Fruit fly (Drosophila melanogaster): ENCODE measurements around the gene CG43074.

CG43074 gene

dm6 chr3L:3512998-3513397, 28.5 kb upstream of the CG43074 start (continued):
- TF ChIP-seq CG4318 (GFP tag; optimal IDR thresholded peaks at IDR 0.05) (peak; percentile 14), OdsH (GFP tag; optimal IDR thresholded peaks at IDR 0.05) (peak; percentile 55), eg (GFP tag; IDR thresholded peaks at IDR 0.05) (no peak), CG8632 (GFP tag; optimal IDR thresholded peaks at IDR 0.05) (peak; percentile 9), CG11902 (GFP tag; optimal IDR thresholded peaks at IDR 0.05) (no peak), Eip78C (GFP tag) (peak; percentile 88), CG15336 (GFP tag; IDR thresholded peaks at IDR 0.05) (no peak), lz (GFP tag; optimal IDR thresholded peaks at IDR 0.05) (peak; percentile 64), dsx (GFP tag; optimal IDR thresholded peaks at IDR 0.05; ENCODE audit: poor library complexity, severe bottlenecking) (no peak), CG8119 (GFP tag; IDR thresholded peaks at IDR 0.05) (0 out of 3 replicates have a peak, but pooled peaks have one; percentile 27)

- TF ChIP-seq dsx (GFP tag; optimal IDR thresholded peaks at IDR 0.05; ENCODE audit: poor library complexity, severe bottlenecking), result peak; percentile 38
- no peak for TF ChIP-seq CG31627 (GFP tag; optimal IDR thresholded peaks at IDR 0.05)
These were observed 28.1 kb upstream of the CG43074 start, which contains the start of gene ImpE2 for dm6 chr3L:3512567-3512966. TSS of gene ImpE2 (minus strand) at chr3L:3512681.

dm6 chr3L:3503248-3503647, 18.8 kb upstream of the CG43074 start:
- TF ChIP-seq Hr4 (GFP tag; optimal IDR thresholded peaks at IDR 0.05), result peak; percentile 22
- TF ChIP-seq CG15336 (GFP tag; IDR thresholded peaks at IDR 0.05), result peak; percentile 38
- no peak for TF ChIP-seq CG3032 (tag; optimal IDR thresholded peaks at IDR 0.05)
- TF ChIP-seq CG9139 (GFP tag; optimal IDR thresholded peaks at IDR 0.05), result no peak

- no peak for TF ChIP-seq Ets96B (tag; optimal IDR thresholded peaks at IDR 0.05)
- TF ChIP-seq lz (GFP tag; optimal IDR thresholded peaks at IDR 0.05), result no peak
- no peak for TF ChIP-seq CG4318 (GFP tag; optimal IDR thresholded peaks at IDR 0.05)
- no peak for TF ChIP-seq Sox15 (GFP tag; optimal IDR thresholded peaks at IDR 0.05)
- TF ChIP-seq Hr4 (GFP tag; optimal IDR thresholded peaks at IDR 0.05), result peak; percentile 9
- TF ChIP-seq acj6 (GFP tag; optimal IDR thresholded peaks at IDR 0.05), result peak; percentile 0
- TF ChIP-seq CG15336 (GFP tag; IDR thresholded peaks at IDR 0.05), result 0 out of 2 replicates have a peak, but pooled peaks have one; percentile 16
- no peak for TF ChIP-seq CG31627 (GFP tag; optimal IDR thresholded peaks at IDR 0.05)
- TF ChIP-seq CG34406 (GFP tag; optimal IDR thresholded peaks at IDR 0.05), result no peak
- TF ChIP-seq CG8119 (GFP tag; IDR thresholded peaks at IDR 0.05), result peak; percentile 28; the same call in 1 of the 3 replicates
- TF ChIP-seq svp (GFP tag), result peak; percentile 19
- peak; percentile 55 for TF ChIP-seq Eip78C (GFP tag)
- TF ChIP-seq CG3032 (tag; optimal IDR thresholded peaks at IDR 0.05), result peak; percentile 3
- TF ChIP-seq eg (GFP tag; IDR thresholded peaks at IDR 0.05), result 0 out of 3 replicates have a peak, but pooled peaks have one; percentile 25
- TF ChIP-seq dsx (GFP tag; optimal IDR thresholded peaks at IDR 0.05; ENCODE audit: poor library complexity, severe bottlenecking), result peak; percentile 40
- TF ChIP-seq CG32006 (GFP tag; optimal IDR thresholded peaks at IDR 0.05), result peak; percentile 30
These were observed 12.1 kb upstream of the CG43074 start for dm6 chr3L:3496593-3496992.

- TF ChIP-seq Ets96B (tag; optimal IDR thresholded peaks at IDR 0.05) (no peak), fd59A (GFP tag; optimal IDR thresholded peaks at IDR 0.05) (no peak), Ets21C (GFP tag; optimal IDR thresholded peaks at IDR 0.05) (no peak), Hr4 (GFP tag; optimal IDR thresholded peaks at IDR 0.05) (peak; percentile 16), Eip93F (GFP tag; optimal IDR thresholded peaks at IDR 0.05) (no peak), CG7368 (GFP tag; optimal IDR thresholded peaks at IDR 0.05) (no peak), CG32006 (GFP tag; optimal IDR thresholded peaks at IDR 0.05) (peak; percentile 1), svp (GFP tag) (peak; percentile 33), Sox102F (GFP tag; optimal IDR thresholded peaks at IDR 0.05) (no peak), CG6792 (GFP tag; optimal IDR thresholded peaks at IDR 0.05) (no peak), CG6854 (GFP tag; optimal IDR thresholded peaks at IDR 0.05) (no peak), Eip78C (GFP tag) (peak; percentile 3), CG8632 (GFP tag; optimal IDR thresholded peaks at IDR 0.05) (no peak), CG31627 (GFP tag; optimal IDR thresholded peaks at IDR 0.05) (no peak), Eip75B (GFP tag; optimal IDR thresholded peaks at IDR 0.05) (no peak)
These were observed 7.8 kb upstream of the CG43074 start for dm6 chr3L:3492116-3492747.

dm6 chr3L:3485088-3485710, 746 bp upstream of the CG43074 start:
- TF ChIP-seq CG6276 (GFP tag; optimal IDR thresholded peaks at IDR 0.05) (no peak), svp (GFP tag) (peak; percentile 96), Hr38 (GFP tag; optimal IDR thresholded peaks at IDR 0.05) (no peak), CG32006 (GFP tag; optimal IDR thresholded peaks at IDR 0.05) (peak; percentile 9), CG3032 (tag; optimal IDR thresholded peaks at IDR 0.05) (peak; percentile 16), Eip78C (GFP tag) (peak; percentile 73), Hr4 (GFP tag; optimal IDR thresholded peaks at IDR 0.05) (no peak), topi (GFP tag; optimal IDR thresholded peaks at IDR 0.05) (no peak), Ets21C (GFP tag; optimal IDR thresholded peaks at IDR 0.05) (no peak), Eip93F (GFP tag; optimal IDR thresholded peaks at IDR 0.05) (no peak), fd85E (GFP tag; optimal IDR thresholded peaks at IDR 0.05) (no peak), CG4318 (GFP tag; optimal IDR thresholded peaks at IDR 0.05) (no peak), Ets96B (tag; optimal IDR thresholded peaks at IDR 0.05) (peak; percentile 31), CG7368 (GFP tag; optimal IDR thresholded peaks at IDR 0.05) (no peak), Smox (GFP tag; optimal IDR thresholded peaks at IDR 0.05) (peak; percentile 12), CG10631 (GFP tag; optimal IDR thresholded peaks at IDR 0.05) (no peak), OdsH (GFP tag; optimal IDR thresholded peaks at IDR 0.05) (peak; percentile 12), salr (GFP tag; optimal IDR thresholded peaks at IDR 0.05) (no peak), esn (GFP tag; optimal IDR thresholded peaks at IDR 0.05) (peak; percentile 14), Eip75B (GFP tag; optimal IDR thresholded peaks at IDR 0.05) (no peak), Sox15 (GFP tag; optimal IDR thresholded peaks at IDR 0.05) (no peak)
